Worm (Caenorhabditis elegans) whole organism, L3 larva: ENCODE data around the gene F45D3.1.
A peak's percentile ranks its signal among the peaks of the same experiment; 100 is the strongest.

Experiments used
- egl-5 ChIP-seq: fragments of 150-350 bp; optimal IDR thresholded peaks from 2 replicates; lab custom pipeline; 2017; ENCODE audit warnings: missing biosample characterization, missing genetic modification reagents, missing genetic modification characterization, inconsistent platforms
- elt-3 ChIP-seq, 3 experiments: fragments of 150-350 bp in 1 of 3; sonication (generic microtip) in 2 of 3; optimal IDR thresholded peaks; 2 replicates in 2 of 3; 4 replicates in 1 of 3; lab custom pipeline; 2014 to 2017; ENCODE audit warnings: missing biosample characterization in 3 of 3, missing genetic modification characterization in 3 of 3
- lin-39 ChIP-seq: fragments of 150-350 bp; optimal IDR thresholded peaks from 2 replicates; lab custom pipeline; 2018; ENCODE audit warnings: missing biosample characterization, missing genetic modification reagents, missing genetic modification characterization
- nhr-23 ChIP-seq: fragments of 150-350 bp; optimal IDR thresholded peaks from 2 replicates; lab custom pipeline; 2014; ENCODE audit warnings: missing biosample characterization, missing genetic modification reagents, missing genetic modification characterization
- nhr-76 ChIP-seq: fragments of 150-350 bp; sonication (generic microtip); optimal IDR thresholded peaks from 5 replicates; lab custom pipeline; 2014; ENCODE audit warnings: missing biosample characterization, missing genetic modification characterization

DNA sequence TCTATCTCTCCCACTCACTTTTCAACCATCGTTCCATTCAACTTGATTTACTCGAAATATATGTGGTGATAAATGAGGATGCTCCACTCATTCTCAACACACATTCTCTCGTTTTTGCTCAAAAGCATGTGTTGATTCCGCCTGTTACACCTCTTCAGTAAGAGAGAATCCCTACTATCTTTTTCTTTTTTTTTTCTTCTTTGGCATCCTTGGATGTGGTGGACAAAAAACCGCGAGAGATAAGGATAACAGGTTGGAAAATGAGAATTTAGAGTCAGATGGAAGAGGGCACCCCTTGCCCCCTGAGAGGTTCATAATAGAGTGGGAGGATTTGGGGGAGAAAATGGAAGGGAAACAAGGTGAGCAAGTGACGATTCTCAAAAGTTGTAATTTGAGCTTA, 47.9 kb upstream of the F45D3.1 start:
- no peak for TF ChIP-seq elt-3 (tag; optimal IDR thresholded peaks at IDR 0.05; lab: Kevin White, UChicago)
- TF ChIP-seq nhr-76 (tag; lab: Kevin White, UChicago), result no peak
- TF ChIP-seq lin-39 (tag; lab: Kevin White, UChicago), result no peak
- TF ChIP-seq nhr-23 (tag; lab: Kevin White, UChicago), result no peak
- TF ChIP-seq egl-5, result peak; percentile 18
